Worm (Caenorhabditis elegans) whole organism, L1 larva: ENCODE data around the gene gplb-1.

Source experiments
- ama-1 ChIP-seq: fragments of 150-350 bp; optimal IDR thresholded peaks from 2 replicates; lab custom pipeline; 2014
- efl-1 ChIP-seq, 4 experiments: fragments of 150-350 bp; optimal IDR thresholded peaks in 3 of 4; peaks in 1 of 4; 1 replicate in 1 of 4; 2 replicates in 3 of 4; lab custom pipeline; 2014; ENCODE audit warnings: missing biosample characterization in 2 of 4, missing genetic modification characterization in 2 of 4, missing genetic modification reagents in 2 of 4
- fkh-10 ChIP-seq: sonication (generic microtip); optimal IDR thresholded peaks from 2 replicates; lab custom pipeline; 2017; ENCODE audit warnings: missing biosample characterization, missing genetic modification reagents, missing genetic modification characterization
- hlh-4 ChIP-seq: sonication (generic microtip); optimal IDR thresholded peaks from 2 replicates; lab custom pipeline; 2016; ENCODE audit warnings: mild to moderate bottlenecking, missing genetic modification characterization, missing compliant biosample characterization
- lin-15B ChIP-seq: fragments of 150-350 bp; sonication (generic microtip); optimal IDR thresholded peaks from 3 replicates; lab custom pipeline; 2014; ENCODE audit warnings: missing biosample characterization, missing genetic modification characterization
- nhr-77 ChIP-seq: fragments of 150-350 bp; optimal IDR thresholded peaks from 2 replicates; lab custom pipeline; 2014; ENCODE audit warnings: missing biosample characterization, missing genetic modification characterization
- skn-1 ChIP-seq: fragments of 150-350 bp; optimal IDR thresholded peaks from 2 replicates; lab custom pipeline; 2014; ENCODE audit warnings: missing biosample characterization, missing genetic modification characterization
- sptf-1 ChIP-seq: fragments of 150-350 bp; optimal IDR thresholded peaks from 2 replicates; lab custom pipeline; 2014; ENCODE audit warnings: missing biosample characterization, missing genetic modification characterization

DNA sequence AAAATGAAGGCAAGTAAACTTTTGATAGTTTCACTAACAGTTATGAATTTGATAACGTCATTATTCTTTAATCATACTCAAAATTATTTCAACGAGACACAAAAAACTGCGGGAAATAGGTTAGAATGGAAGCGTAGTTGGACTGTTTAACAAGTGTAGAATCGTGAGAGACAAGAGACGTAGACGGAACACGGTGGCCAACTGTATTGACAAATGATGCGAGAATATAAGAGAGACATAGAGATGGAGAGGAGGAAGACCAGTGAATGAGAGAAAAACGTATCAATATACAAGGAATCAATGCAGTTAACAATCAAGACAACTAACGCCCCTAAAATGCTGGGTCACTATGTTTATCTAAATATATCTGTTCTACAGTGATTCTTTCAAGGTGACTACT is 25.4 kb downstream of the gplb-1 start:
- TF ChIP-seq ama-1 (lab: Kevin White, UChicago) = no peak
- TF ChIP-seq sptf-1 = no peak
- TF ChIP-seq hlh-4 (tag; lab: Kevin White, UChicago) = no peak
- no peak for TF ChIP-seq skn-1 (tag; lab: Kevin White, UChicago)
- peak; percentile 60 for TF ChIP-seq nhr-77 (tag; lab: Kevin White, UChicago)
- peak in 1 of 2 experiments; percentile 22 for TF ChIP-seq efl-1 (optimal IDR thresholded peaks at IDR 0.05; lab: Kevin White, UChicago)
- TF ChIP-seq efl-1 (GFP tag; optimal IDR thresholded peaks at IDR 0.05 in 1 of 2; lab: Kevin White, UChicago) = peak in 1 of 2 experiments; percentile 1
- TF ChIP-seq lin-15B = no peak
- TF ChIP-seq fkh-10 (GFP tag; lab: Kevin White, UChicago) = no peak
